Worm (Caenorhabditis elegans) whole organism, L4 larva: ENCODE data around the gene F37C12.14.

ENCODE experiments used
- F26F4.8 ChIP-seq: fragments of 200-800 bp; sonication (Bioruptor generic); conservative IDR thresholded peaks from 2 replicates; pipeline ENCODE4 v1.3.6; 2022; ENCODE audit warnings: missing genetic modification characterization, missing compliant biosample characterization
- F37D6.2 ChIP-seq: sonication (generic microtip); optimal IDR thresholded peaks from 2 replicates; lab custom pipeline; 2016; ENCODE audit warnings: mild to moderate bottlenecking, missing genetic modification characterization, missing compliant biosample characterization
- F44E2.7 ChIP-seq: fragments of 200-800 bp; sonication (Bioruptor generic); IDR thresholded peaks from 2 replicates; pipeline ENCODE4 v2.1.2; 2022; ENCODE audit warnings: missing genetic modification characterization, missing compliant biosample characterization
- T26A8.4 ChIP-seq: fragments of 200-800 bp; sonication (Bioruptor generic); IDR thresholded peaks from 2 replicates; pipeline ENCODE4 v1.3.6; 2022; ENCODE audit warnings: missing genetic modification characterization, missing compliant biosample characterization
- Y105C5A.15 ChIP-seq: fragments of 200-800 bp; sonication (Bioruptor generic); IDR thresholded peaks from 2 replicates; pipeline ENCODE4 v1.3.6; 2022; ENCODE audit warnings: missing genetic modification characterization, missing compliant biosample characterization
- ZK546.5 ChIP-seq, 2 experiments: sonication (generic microtip); optimal IDR thresholded peaks; 2 replicates each; lab custom pipeline; 2017; ENCODE audit warnings: missing biosample characterization in 2 of 2, missing genetic modification characterization in 2 of 2
- ama-1 ChIP-seq: fragments of 150-350 bp; optimal IDR thresholded peaks from 2 replicates; lab custom pipeline; 2014; ENCODE audit warnings: inconsistent platforms, mixed read lengths
- arid-1 ChIP-seq: fragments of 200-800 bp; sonication (Bioruptor generic); conservative IDR thresholded peaks from 2 replicates; pipeline ENCODE4 v1.3.6; 2022; ENCODE audit warnings: missing genetic modification reagents, missing genetic modification characterization, missing compliant biosample characterization
- ceh-20 ChIP-seq: fragments of 200-800 bp; sonication (Bioruptor generic); IDR thresholded peaks from 2 replicates; pipeline ENCODE4 v1.3.6; 2022; ENCODE audit warnings: missing genetic modification reagents, missing genetic modification characterization, missing compliant biosample characterization
- ceh-28 ChIP-seq: fragments of 150-350 bp; optimal IDR thresholded peaks from 2 replicates; lab custom pipeline; 2014; ENCODE audit warnings: missing biosample characterization, missing genetic modification reagents, missing genetic modification characterization
- ces-1 ChIP-seq: fragments of 150-350 bp; sonication (generic microtip); optimal IDR thresholded peaks from 4 replicates; lab custom pipeline; 2014; ENCODE audit warnings: missing biosample characterization, missing genetic modification reagents, missing genetic modification characterization
- ctbp-1 ChIP-seq: fragments of 200-800 bp; sonication (Bioruptor generic); IDR thresholded peaks from 2 replicates; pipeline ENCODE4 v1.3.6; 2022; ENCODE audit warnings: missing genetic modification reagents, missing genetic modification characterization, missing compliant biosample characterization
- daf-12 ChIP-seq: fragments of 150-350 bp; optimal IDR thresholded peaks from 2 replicates; lab custom pipeline; 2014; ENCODE audit warnings: missing biosample characterization, missing genetic modification reagents, missing genetic modification characterization
- daf-16 ChIP-seq, 3 experiments: sonication (generic microtip); optimal IDR thresholded peaks; 2 replicates each; lab custom pipeline; 2016 to 2017; ENCODE audit warnings: missing genetic modification characterization in 3 of 3, missing genetic modification reagents in 3 of 3, mild to moderate bottlenecking in 2 of 3, missing compliant biosample characterization in 2 of 3, missing biosample characterization in 1 of 3, moderate library complexity in 1 of 3
- dmd-6 ChIP-seq: fragments of 200-800 bp; sonication (Bioruptor generic); IDR thresholded peaks from 2 replicates; pipeline ENCODE4 v1.3.6; 2022; ENCODE audit warnings: missing genetic modification reagents, missing genetic modification characterization, missing compliant biosample characterization
- dmd-8 ChIP-seq: fragments of 200-800 bp; sonication (Bioruptor generic); IDR thresholded peaks from 2 replicates; pipeline ENCODE4 v1.3.6; 2022; ENCODE audit warnings: missing genetic modification characterization, missing compliant biosample characterization
- dmd-9 ChIP-seq: fragments of 200-800 bp; sonication (Bioruptor generic); IDR thresholded peaks from 2 replicates; pipeline ENCODE4 v1.3.6; 2022; ENCODE audit warnings: missing genetic modification reagents, missing genetic modification characterization, missing compliant biosample characterization
- egl-27 ChIP-seq: sonication (generic microtip); optimal IDR thresholded peaks from 3 replicates; lab custom pipeline; 2017; ENCODE audit warnings: missing biosample characterization, missing genetic modification reagents, missing genetic modification characterization
- egl-43 ChIP-seq: fragments of 200-800 bp; sonication (Bioruptor generic); IDR thresholded peaks from 2 replicates; pipeline ENCODE4 v1.3.6; 2022; ENCODE audit warnings: missing genetic modification reagents, missing genetic modification characterization, missing compliant biosample characterization
- fkh-10 ChIP-seq: fragments of 150-350 bp; optimal IDR thresholded peaks from 2 replicates; lab custom pipeline; 2014; ENCODE audit warnings: missing biosample characterization, missing genetic modification reagents, missing genetic modification characterization
- fos-1 ChIP-seq: fragments of 150-350 bp; optimal IDR thresholded peaks from 2 replicates; lab custom pipeline; 2014; ENCODE audit warnings: missing biosample characterization, missing genetic modification characterization
- gei-8 ChIP-seq: fragments of 200-800 bp; sonication (Bioruptor generic); optimal IDR thresholded peaks from 2 replicates; lab custom pipeline; 2018; ENCODE audit warnings: mild to moderate bottlenecking, missing genetic modification characterization, missing compliant biosample characterization
- hlh-11 ChIP-seq: fragments of 200-800 bp; sonication (Bioruptor generic); optimal IDR thresholded peaks from 2 replicates; lab custom pipeline; 2018; ENCODE audit warnings: mild to moderate bottlenecking, missing genetic modification characterization, missing compliant biosample characterization
- hlh-30 ChIP-seq: sonication (generic microtip); optimal IDR thresholded peaks from 2 replicates; lab custom pipeline; 2017; ENCODE audit warnings: antibody characterized with exemption, mild to moderate bottlenecking, missing genetic modification characterization, missing compliant biosample characterization; ENCODE audit not compliant: insufficient read depth
- lin-13 ChIP-seq: fragments of 150-350 bp; optimal IDR thresholded peaks from 2 replicates; lab custom pipeline; 2014; ENCODE audit warnings: missing biosample characterization, missing genetic modification reagents, missing genetic modification characterization
- lin-15B ChIP-seq: fragments of 150-350 bp; sonication (generic microtip); optimal IDR thresholded peaks from 3 replicates; lab custom pipeline; 2014; ENCODE audit warnings: missing biosample characterization, missing genetic modification characterization
- lin-38 ChIP-seq: fragments of 200-800 bp; sonication (Bioruptor generic); IDR thresholded peaks from 2 replicates; pipeline ENCODE4 v1.3.6; 2022; ENCODE audit warnings: missing genetic modification reagents, missing genetic modification characterization, missing compliant biosample characterization
- lir-3 ChIP-seq: sonication (generic microtip); optimal IDR thresholded peaks from 2 replicates; lab custom pipeline; 2016; ENCODE audit warnings: mild to moderate bottlenecking, missing genetic modification characterization, missing compliant biosample characterization
- lsy-2 ChIP-seq, 2 experiments: fragments of 150-350 bp in 1 of 2; sonication (generic microtip) in 1 of 2; optimal IDR thresholded peaks; 2 replicates each; lab custom pipeline; 2014 to 2017; ENCODE audit warnings: missing biosample characterization in 2 of 2, missing genetic modification characterization in 2 of 2
- madf-9 ChIP-seq: fragments of 200-800 bp; sonication (Bioruptor generic); conservative IDR thresholded peaks from 2 replicates; pipeline ENCODE4 v1.3.6; 2022; ENCODE audit warnings: missing genetic modification reagents, missing genetic modification characterization, missing compliant biosample characterization
- mdt-29 ChIP-seq: fragments of 200-800 bp; sonication (Bioruptor generic); IDR thresholded peaks from 2 replicates; pipeline ENCODE4 v1.3.6; 2022; ENCODE audit warnings: missing genetic modification reagents, missing genetic modification characterization, missing compliant biosample characterization
- mep-1 ChIP-seq: fragments of 150-350 bp; sonication (generic microtip); optimal IDR thresholded peaks from 3 replicates; lab custom pipeline; 2014; ENCODE audit warnings: missing biosample characterization, missing genetic modification characterization
- mxl-3 ChIP-seq: fragments of 200-800 bp; sonication (Bioruptor generic); optimal IDR thresholded peaks from 2 replicates; lab custom pipeline; 2018; ENCODE audit warnings: mild to moderate bottlenecking, missing genetic modification characterization, missing compliant biosample characterization
- nhr-102 ChIP-seq: sonication (generic microtip); optimal IDR thresholded peaks from 2 replicates; lab custom pipeline; 2016; ENCODE audit warnings: mild to moderate bottlenecking, missing genetic modification characterization, moderate library complexity, missing compliant biosample characterization
- nhr-11 ChIP-seq: fragments of 150-350 bp; optimal IDR thresholded peaks from 2 replicates; lab custom pipeline; 2014; ENCODE audit warnings: missing biosample characterization, missing genetic modification characterization
- nhr-28 ChIP-seq: fragments of 150-350 bp; optimal IDR thresholded peaks from 2 replicates; lab custom pipeline; 2014; ENCODE audit warnings: missing biosample characterization, missing genetic modification characterization
- nhr-41 ChIP-seq: fragments of 200-800 bp; sonication (Bioruptor generic); IDR thresholded peaks from 2 replicates; pipeline ENCODE4 v1.3.6; 2022; ENCODE audit warnings: missing genetic modification reagents, missing genetic modification characterization, missing compliant biosample characterization
- pha-4 ChIP-seq, 2 experiments: fragments of 150-350 bp in 1 of 2; fragments of 200-800 bp in 1 of 2; sonication (Bioruptor generic) in 1 of 2; IDR thresholded peaks in 1 of 2; optimal IDR thresholded peaks in 1 of 2; 2 replicates each; pipeline versions ENCODE4 v1.3.6 to Lab custom; 2014 to 2022; ENCODE audit warnings: missing genetic modification characterization in 2 of 2, missing genetic modification reagents in 2 of 2, missing biosample characterization in 1 of 2, missing compliant biosample characterization in 1 of 2
- php-3 ChIP-seq: fragments of 200-800 bp; sonication (Bioruptor generic); IDR thresholded peaks from 2 replicates; pipeline ENCODE4 v1.3.6; 2022; ENCODE audit warnings: missing genetic modification reagents, missing genetic modification characterization, missing compliant biosample characterization
- pqm-1 ChIP-seq: sonication (generic microtip); optimal IDR thresholded peaks from 2 replicates; lab custom pipeline; 2017; ENCODE audit warnings: missing biosample characterization, missing genetic modification characterization
- saeg-2 ChIP-seq: fragments of 200-800 bp; sonication (Bioruptor generic); IDR thresholded peaks from 2 replicates; pipeline ENCODE4 v1.3.6; 2022; ENCODE audit warnings: missing genetic modification reagents, missing genetic modification characterization, missing compliant biosample characterization
- set-16 ChIP-seq: fragments of 200-800 bp; sonication (Bioruptor generic); IDR thresholded peaks from 2 replicates; pipeline ENCODE4 v1.3.6; 2022; ENCODE audit warnings: missing genetic modification reagents, missing genetic modification characterization, missing compliant biosample characterization
- skn-1 ChIP-seq: fragments of 150-350 bp; optimal IDR thresholded peaks from 2 replicates; lab custom pipeline; 2014; ENCODE audit warnings: missing biosample characterization, missing genetic modification characterization
- snpc-4 ChIP-seq: fragments of 150-350 bp; optimal IDR thresholded peaks from 2 replicates; lab custom pipeline; 2014; ENCODE audit warnings: missing biosample characterization, missing genetic modification characterization
- tra-1 ChIP-seq: fragments of 200-800 bp; sonication (Bioruptor generic); IDR thresholded peaks from 2 replicates; pipeline ENCODE4 v1.3.6; 2022; ENCODE audit warnings: missing genetic modification reagents, missing genetic modification characterization, missing compliant biosample characterization
- unc-130 ChIP-seq: sonication (generic microtip); optimal IDR thresholded peaks from 2 replicates; lab custom pipeline; 2016; ENCODE audit warnings: missing genetic modification reagents, missing genetic modification characterization, missing compliant biosample characterization
- zag-1 ChIP-seq: fragments of 150-350 bp; optimal IDR thresholded peaks from 2 replicates; lab custom pipeline; 2014; ENCODE audit warnings: missing biosample characterization, missing genetic modification characterization
- zfp-3 ChIP-seq: fragments of 200-800 bp; sonication (Bioruptor generic); conservative IDR thresholded peaks from 2 replicates; pipeline ENCODE4 v1.3.6; 2022; ENCODE audit warnings: missing genetic modification reagents, missing genetic modification characterization, missing compliant biosample characterization
- zip-11 ChIP-seq: fragments of 200-800 bp; sonication (Bioruptor generic); IDR thresholded peaks from 2 replicates; pipeline ENCODE4 v1.3.6; 2022; ENCODE audit warnings: missing genetic modification characterization, missing compliant biosample characterization

The F37C12.14 gene

ce11 chrIII:7179538-7180301, 5.7 kb downstream of the F37C12.14 start, which contains the start of the genes rps-14 and rpl-36 (continued):
- TF ChIP-seq dmd-8 (GFP tag; lab: Robert Waterston, UW) (no peak), hlh-30 (tag; lab: Kevin White, UChicago) (peak; percentile 77), lsy-2 (tag; optimal IDR thresholded peaks at IDR 0.05; lab: Kevin White, UChicago) (peak; percentile 43 to 96), nhr-102 (peak; percentile 75), ctbp-1 (GFP tag; lab: Robert Waterston, UW) (no peak), mep-1 (peak; percentile 91), mxl-3 (GFP tag; lab: Kevin White, UChicago) (no peak), dmd-6 (GFP tag; lab: Robert Waterston, UW) (peak; percentile 71), pqm-1 (tag; lab: Kevin White, UChicago) (no peak), unc-130 (GFP tag; lab: Kevin White, UChicago) (no peak), snpc-4 (peak; percentile 17), nhr-11 (tag; lab: Kevin White, UChicago) (peak; percentile 81), gei-8 (no peak), mdt-29 (no peak), fkh-10 (GFP tag; lab: Kevin White, UChicago) (peak; percentile 49), arid-1 (GFP tag; lab: Robert Waterston, UW) (0 out of 2 replicates have a peak, but pooled peaks have one; percentile 28), skn-1 (tag; lab: Kevin White, UChicago) (no peak), lin-38 (GFP tag; lab: Robert Waterston, UW) (peak; percentile 86), tra-1 (GFP tag; lab: Robert Waterston, UW) (0 out of 2 replicates have a peak, but pooled peaks have one; percentile 42), daf-16 (GFP tag; optimal IDR thresholded peaks at IDR 0.05; lab: Kevin White, UChicago) (peak in 1 of 2 experiments; percentile 33), daf-16 (tag; optimal IDR thresholded peaks at IDR 0.05; lab: Kevin White, UChicago) (peak; percentile 57), T26A8.4 (GFP tag; lab: Robert Waterston, UW) (peak; percentile 59; the same call in 1 of the 2 replicates), pha-4 (GFP tag; IDR thresholded peaks at IDR 0.05; lab: Robert Waterston, UW) (peak; percentile 35; the same call in 1 of the 2 replicates), pha-4 (tag; optimal IDR thresholded peaks at IDR 0.05; lab: Kevin White, UChicago) (peak; percentile 92), zip-11 (GFP tag; lab: Robert Waterston, UW) (no peak), madf-9 (GFP tag; lab: Robert Waterston, UW) (no peak), zag-1 (tag; lab: Kevin White, UChicago) (no peak), zfp-3 (GFP tag; lab: Robert Waterston, UW) (peak; percentile 84), lin-15B (tag; lab: Kevin White, UChicago) (peak; percentile 34), nhr-28 (tag; lab: Kevin White, UChicago) (peak; percentile 64), F44E2.7 (GFP tag; lab: Robert Waterston, UW) (no peak), lir-3 (tag; lab: Kevin White, UChicago) (no peak), ces-1 (peak; percentile 12), ZK546.5 (tag; optimal IDR thresholded peaks at IDR 0.05; lab: Kevin White, UChicago) (peak in 1 of 2 experiments; percentile 85), F37D6.2 (tag; lab: Kevin White, UChicago) (peak; percentile 57), egl-43 (no peak), lin-13 (GFP tag; lab: Kevin White, UChicago) (peak; percentile 60), saeg-2 (no peak), ceh-28 (tag; lab: Kevin White, UChicago) (no peak), Y105C5A.15 (GFP tag; lab: Robert Waterston, UW) (no peak), php-3 (GFP tag; lab: Robert Waterston, UW) (no peak), F26F4.8 (GFP tag; lab: Robert Waterston, UW) (no peak), dmd-9 (no peak), daf-12 (tag; lab: Kevin White, UChicago) (no peak), set-16 (GFP tag; lab: Robert Waterston, UW) (no peak), egl-27 (tag; lab: Kevin White, UChicago) (no peak), hlh-11 (peak; percentile 80), nhr-41 (GFP tag; lab: Robert Waterston, UW) (no peak), ama-1 (lab: Kevin White, UChicago) (peak; percentile 71), fos-1 (no peak), ceh-20 (peak; percentile 63; the same call in 1 of the 2 replicates)
